Worm (Caenorhabditis elegans): ENCODE results near the gene pkg-2.

- peak; percentile 20 for TF ChIP-seq nhr-90 (tag; optimal IDR thresholded peaks at IDR 0.05; ENCODE audit: poor library complexity)
- TF ChIP-seq nhr-237 (tag; optimal IDR thresholded peaks at IDR 0.05) = no peak
- no peak for TF ChIP-seq aly-2 (tag; optimal IDR thresholded peaks at IDR 0.05)
- TF ChIP-seq aha-1 (tag; optimal IDR thresholded peaks at IDR 0.05) = no peak
- no peak for TF ChIP-seq unc-62 (GFP tag; optimal IDR thresholded peaks at IDR 0.05)
- no peak for TF ChIP-seq hlh-4 (tag; optimal IDR thresholded peaks at IDR 0.05)
These were observed 10.2 kb upstream of the pkg-2 start, which contains the start of gene tag-77 for ce11 chrIV:8510534-8510933.

All from whole organism, L1 larva.